Worm (Caenorhabditis elegans) whole organism, midembryonic: ENCODE data around the gene R160.4.
"Not testable (repeated sequence)": the region's sequence is repeated elsewhere in the genome, so short reads cannot be mapped to it uniquely, and the experiment has no call there.

Experiments
- T22C8.4 ChIP-seq: fragments of 200-800 bp; sonication (Bioruptor generic); IDR thresholded peaks from 2 replicates; pipeline ENCODE4 v1.3.6; 2022; ENCODE audit warnings: missing genetic modification characterization, missing compliant biosample characterization
- cog-1 ChIP-seq: sonication (generic microtip); optimal IDR thresholded peaks from 2 replicates; lab custom pipeline; 2016; ENCODE audit warnings: missing genetic modification characterization, missing compliant biosample characterization
- flt-1 ChIP-seq: fragments of 200-800 bp; sonication (Bioruptor generic); IDR thresholded peaks from 2 replicates; pipeline ENCODE4 v1.3.6; 2022; ENCODE audit warnings: missing genetic modification characterization, missing compliant biosample characterization
- tab-1 ChIP-seq: fragments of 200-800 bp; sonication (Bioruptor generic); IDR thresholded peaks from 2 replicates; pipeline ENCODE4 v1.3.6; 2022; ENCODE audit warnings: missing genetic modification characterization, missing compliant biosample characterization
- ztf-23 ChIP-seq: fragments of 200-800 bp; sonication (Bioruptor generic); IDR thresholded peaks from 2 replicates; pipeline ENCODE4 v1.3.6; 2022; ENCODE audit warnings: missing genetic modification reagents, missing genetic modification characterization, missing compliant biosample characterization

DNA sequence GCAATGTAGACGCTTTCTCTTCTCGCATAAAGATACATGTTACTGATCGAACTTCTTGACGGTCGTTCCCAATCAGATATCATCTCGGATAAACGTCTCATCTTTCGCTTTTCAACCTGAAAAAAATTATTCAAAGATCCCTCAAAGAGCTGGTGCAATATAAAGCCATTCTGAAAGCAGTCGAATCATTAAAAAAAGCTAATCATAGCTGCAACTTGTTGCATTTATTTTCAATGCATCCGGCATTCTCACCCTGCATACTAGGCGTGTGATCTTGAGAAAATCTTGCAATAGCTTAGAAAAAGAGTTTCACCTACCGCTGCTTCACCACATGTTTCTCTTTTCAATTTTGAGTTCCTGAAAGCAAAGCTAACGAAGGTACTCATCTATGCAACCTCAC, 36.4 kb downstream of the R160.4 start, which contains the start of gene C24A8.6:
- not testable (repeated sequence) for TF ChIP-seq flt-1; cog-1 (tag; lab: Kevin White, UChicago); ztf-23 (GFP tag; lab: Robert Waterston, UW); tab-1 (GFP tag; lab: Robert Waterston, UW); T22C8.4
